Fruit fly (Drosophila melanogaster) whole organism, embryonic: Measurements from ENCODE around the gene CG42763.
A peak's percentile ranks its signal among the peaks of the same experiment; 100 is the strongest.

Source experiments
- Bteb2 ChIP-seq: fragments of 200-800 bp; sonication (Bioruptor generic); optimal IDR thresholded peaks from 2 replicates; lab custom pipeline; 2016; ENCODE audit warnings: missing biosample characterization, missing genetic modification characterization
- CG10462 ChIP-seq: fragments of 200-800 bp; sonication (Bioruptor generic); optimal IDR thresholded peaks from 2 replicates; lab custom pipeline; 2016; ENCODE audit warnings: missing biosample characterization, missing genetic modification characterization
- CG12104 ChIP-seq: fragments of 200-800 bp; sonication (Bioruptor generic); optimal IDR thresholded peaks from 3 replicates; lab custom pipeline; 2016; ENCODE audit warnings: missing biosample characterization, missing genetic modification characterization
- CG13424 ChIP-seq: fragments of 200-800 bp; sonication (Bioruptor generic); optimal IDR thresholded peaks from 2 replicates; lab custom pipeline; 2019; ENCODE audit warnings: missing biosample characterization, mild to moderate bottlenecking, missing genetic modification characterization, moderate library complexity
- CG13894 ChIP-seq: fragments of 200-800 bp; sonication (Bioruptor generic); optimal IDR thresholded peaks from 3 replicates; lab custom pipeline; 2018; ENCODE audit warnings: missing biosample characterization, mild to moderate bottlenecking, missing genetic modification characterization, moderate library complexity
- CG14667 ChIP-seq: fragments of 200-800 bp; sonication (Bioruptor generic); IDR thresholded peaks from 2 replicates; pipeline ENCODE4 v1.3.6; 2022; ENCODE audit warnings: missing biosample characterization, missing genetic modification characterization
- CG14860 ChIP-seq: fragments of 200-800 bp; sonication (Bioruptor generic); IDR thresholded peaks from 3 replicates; pipeline ENCODE4 v1.3.6; 2022; ENCODE audit warnings: missing biosample characterization, missing genetic modification characterization; ENCODE audit not compliant: partially characterized antibody
- CG17385 ChIP-seq: fragments of 200-800 bp; sonication (Bioruptor generic); optimal IDR thresholded peaks from 3 replicates; lab custom pipeline; 2018; ENCODE audit warnings: missing biosample characterization, mild to moderate bottlenecking, missing genetic modification characterization
- CG17568 ChIP-seq: fragments of 200-800 bp; sonication (Bioruptor generic); optimal IDR thresholded peaks from 2 replicates; lab custom pipeline; 2018; ENCODE audit warnings: missing biosample characterization, mild to moderate bottlenecking, missing genetic modification characterization, moderate library complexity
- CG18619 ChIP-seq: fragments of 200-800 bp; sonication (Bioruptor generic); optimal IDR thresholded peaks from 3 replicates; lab custom pipeline; 2017; ENCODE audit warnings: missing biosample characterization, mild to moderate bottlenecking, missing genetic modification characterization
- CG30431 ChIP-seq: fragments of 200-800 bp; sonication (Bioruptor generic); optimal IDR thresholded peaks from 2 replicates; lab custom pipeline; 2017; ENCODE audit warnings: missing biosample characterization, missing genetic modification characterization
- CG31388 ChIP-seq: fragments of 200-800 bp; sonication (Bioruptor generic); optimal IDR thresholded peaks from 2 replicates; lab custom pipeline; 2016; ENCODE audit warnings: missing biosample characterization, missing genetic modification characterization
- CG3163 ChIP-seq: fragments of 200-800 bp; sonication (Bioruptor generic); optimal IDR thresholded peaks from 3 replicates; lab custom pipeline; 2016; ENCODE audit warnings: missing biosample characterization, missing genetic modification characterization
- CG4707 ChIP-seq: fragments of 200-800 bp; sonication (Bioruptor generic); optimal IDR thresholded peaks from 2 replicates; lab custom pipeline; 2018; ENCODE audit warnings: missing biosample characterization, mild to moderate bottlenecking, missing genetic modification characterization, moderate library complexity
- CG6654 ChIP-seq: fragments of 200-800 bp; sonication (Bioruptor generic); optimal IDR thresholded peaks from 2 replicates; lab custom pipeline; 2017; ENCODE audit warnings: missing biosample characterization, mild to moderate bottlenecking, missing genetic modification characterization
- CG7786 ChIP-seq: fragments of 200-800 bp; sonication (Bioruptor generic); optimal IDR thresholded peaks from 2 replicates; lab custom pipeline; 2016; ENCODE audit warnings: missing biosample characterization, missing genetic modification characterization
- CG7963 ChIP-seq: fragments of 200-800 bp; sonication (Bioruptor generic); IDR thresholded peaks from 3 replicates; pipeline ENCODE4 v1.3.6; 2022; ENCODE audit warnings: missing biosample characterization, missing genetic modification characterization; ENCODE audit not compliant: partially characterized antibody
- CG9609 ChIP-seq: fragments of 200-800 bp; sonication (Bioruptor generic); optimal IDR thresholded peaks from 3 replicates; lab custom pipeline; 2016; ENCODE audit warnings: missing biosample characterization, missing genetic modification characterization
- Dref ChIP-seq: fragments of 200-800 bp; sonication (Bioruptor generic); IDR thresholded peaks from 2 replicates; pipeline ENCODE4 v1.3.6; 2022; ENCODE audit warnings: missing biosample characterization, missing genetic modification characterization
- HLH54F ChIP-seq: fragments of 200-800 bp; sonication (Bioruptor generic); optimal IDR thresholded peaks from 3 replicates; lab custom pipeline; 2016; ENCODE audit warnings: missing biosample characterization, missing genetic modification characterization
- Hsf ChIP-seq: fragments of 200-800 bp; sonication (Bioruptor generic); optimal IDR thresholded peaks from 3 replicates; lab custom pipeline; 2016; ENCODE audit warnings: missing biosample characterization, missing genetic modification characterization
- Jarid2 ChIP-seq: fragments of 200-800 bp; sonication (Bioruptor generic); optimal IDR thresholded peaks from 3 replicates; lab custom pipeline; 2017; ENCODE audit warnings: mild to moderate bottlenecking, missing biosample characterization, missing genetic modification reagents, missing genetic modification characterization
- MESR4 ChIP-seq: fragments of 200-800 bp; sonication (Bioruptor generic); optimal IDR thresholded peaks from 2 replicates; lab custom pipeline; 2018; ENCODE audit warnings: missing biosample characterization, mild to moderate bottlenecking, missing genetic modification characterization, moderate library complexity
- NC2α ChIP-seq: fragments of 200-800 bp; sonication (Bioruptor generic); optimal IDR thresholded peaks from 2 replicates; lab custom pipeline; 2016; ENCODE audit warnings: missing biosample characterization, missing genetic modification characterization
- NK7.1 ChIP-seq: fragments of 200-800 bp; sonication (Bioruptor generic); optimal IDR thresholded peaks from 3 replicates; lab custom pipeline; 2016; ENCODE audit warnings: missing biosample characterization, missing genetic modification characterization
- Nf-YC ChIP-seq: fragments of 200-800 bp; optimal IDR thresholded peaks from 3 replicates; lab custom pipeline; 2019; ENCODE audit warnings: missing biosample characterization, mild to moderate bottlenecking, missing genetic modification characterization, moderate library complexity
- Ravus ChIP-seq: fragments of 200-800 bp; sonication (Bioruptor generic); IDR thresholded peaks from 2 replicates; pipeline ENCODE4 v1.3.6; 2022; ENCODE audit warnings: missing biosample characterization, missing genetic modification characterization
- Rx ChIP-seq: fragments of 200-800 bp; sonication (Bioruptor generic); IDR thresholded peaks from 2 replicates; pipeline ENCODE4 v1.3.6; 2022; ENCODE audit warnings: missing biosample characterization, missing genetic modification characterization
- Side ChIP-seq: fragments of 200-800 bp; sonication (Bioruptor generic); optimal IDR thresholded peaks from 2 replicates; lab custom pipeline; 2016; ENCODE audit warnings: missing biosample characterization, missing genetic modification characterization
- Usf ChIP-seq: fragments of 200-800 bp; sonication (Bioruptor generic); optimal IDR thresholded peaks from 2 replicates; lab custom pipeline; 2017; ENCODE audit warnings: missing genotype, missing biosample characterization, missing genetic modification characterization
- ab ChIP-seq: fragments of 200-800 bp; sonication (Bioruptor generic); optimal IDR thresholded peaks from 2 replicates; lab custom pipeline; 2016; ENCODE audit warnings: missing biosample characterization, missing genetic modification characterization
- amos ChIP-seq: fragments of 200-800 bp; sonication (Bioruptor generic); IDR thresholded peaks from 2 replicates; pipeline ENCODE4 v1.3.6; 2022; ENCODE audit warnings: missing biosample characterization, missing genetic modification characterization; ENCODE audit not compliant: partially characterized antibody
- bbx ChIP-seq: fragments of 200-800 bp; sonication (Bioruptor generic); IDR thresholded peaks from 2 replicates; pipeline ENCODE4 v1.3.6; 2022; ENCODE audit warnings: missing biosample characterization, missing genetic modification characterization; ENCODE audit not compliant: partially characterized antibody
- cato ChIP-seq: fragments of 200-800 bp; sonication (Bioruptor generic); optimal IDR thresholded peaks from 2 replicates; lab custom pipeline; 2016; ENCODE audit warnings: missing biosample characterization, missing genetic modification characterization, borderline replicate concordance
- chn ChIP-seq: fragments of 200-800 bp; sonication (Bioruptor generic); optimal IDR thresholded peaks from 2 replicates; lab custom pipeline; 2016; ENCODE audit warnings: missing biosample characterization, missing genetic modification characterization
- dmrt11E ChIP-seq: fragments of 200-800 bp; sonication (Bioruptor generic); optimal IDR thresholded peaks from 3 replicates; lab custom pipeline; 2018; ENCODE audit warnings: missing biosample characterization, mild to moderate bottlenecking, missing genetic modification characterization, moderate library complexity
- fu2 ChIP-seq: fragments of 200-800 bp; sonication (Bioruptor generic); optimal IDR thresholded peaks from 2 replicates; lab custom pipeline; 2016; ENCODE audit warnings: missing biosample characterization, missing genetic modification characterization
- gcm ChIP-seq: fragments of 200-800 bp; sonication (Bioruptor generic); optimal IDR thresholded peaks from 2 replicates; lab custom pipeline; 2019; ENCODE audit warnings: missing biosample characterization, mild to moderate bottlenecking, missing genetic modification characterization, moderate library complexity
- grn ChIP-seq: fragments of 200-800 bp; sonication (Bioruptor generic); optimal IDR thresholded peaks from 3 replicates; lab custom pipeline; 2017; ENCODE audit warnings: missing biosample characterization, missing genetic modification characterization
- h ChIP-seq: fragments of >200 bp; optimal IDR thresholded peaks from 2 replicates; lab custom pipeline; 2017
- hth ChIP-seq: fragments of >200 bp; optimal IDR thresholded peaks from 2 replicates; lab custom pipeline; 2017; ENCODE audit warnings: inconsistent platforms
- ind ChIP-seq: fragments of 200-800 bp; sonication (Bioruptor generic); optimal IDR thresholded peaks from 3 replicates; lab custom pipeline; 2016; ENCODE audit warnings: missing biosample characterization, missing genetic modification characterization
- nmo ChIP-seq: fragments of 200-800 bp; sonication (Bioruptor generic); optimal IDR thresholded peaks from 2 replicates; lab custom pipeline; 2018; ENCODE audit warnings: missing biosample characterization, mild to moderate bottlenecking, missing genetic modification characterization, moderate library complexity
- pfk ChIP-seq: fragments of 200-800 bp; sonication (Bioruptor generic); optimal IDR thresholded peaks from 2 replicates; lab custom pipeline; 2018; ENCODE audit warnings: missing biosample characterization, mild to moderate bottlenecking, missing genetic modification characterization, moderate library complexity
- pum ChIP-seq: fragments of 200-800 bp; sonication (Bioruptor generic); optimal IDR thresholded peaks from 2 replicates; lab custom pipeline; 2016; ENCODE audit warnings: missing biosample characterization, missing genetic modification characterization
- sc ChIP-seq, 3 experiments: fragments of >200 bp in 2 of 3; fragments of 200-800 bp in 1 of 3; sonication (Bioruptor generic) in 1 of 3; optimal IDR thresholded peaks; 2 replicates in 2 of 3; 3 replicates in 1 of 3; lab custom pipeline; 2017; ENCODE audit warnings: mild to moderate bottlenecking in 1 of 3, missing biosample characterization in 1 of 3, missing genetic modification characterization in 1 of 3, missing genetic modification reagents in 1 of 3
- seq ChIP-seq: fragments of 200-800 bp; sonication (Bioruptor generic); IDR thresholded peaks from 2 replicates; pipeline ENCODE4 v1.3.6; 2022; ENCODE audit warnings: missing biosample characterization, missing genetic modification characterization
- trh ChIP-seq: fragments of 200-800 bp; sonication (Bioruptor generic); optimal IDR thresholded peaks from 2 replicates; lab custom pipeline; 2016; ENCODE audit warnings: missing biosample characterization, missing genetic modification characterization
- unpg ChIP-seq: fragments of 200-800 bp; sonication (Bioruptor generic); optimal IDR thresholded peaks from 3 replicates; lab custom pipeline; 2018; ENCODE audit warnings: missing biosample characterization, mild to moderate bottlenecking, missing genetic modification characterization, moderate library complexity
- wdn ChIP-seq: fragments of 200-800 bp; sonication (Bioruptor generic); IDR thresholded peaks from 2 replicates; pipeline ENCODE4 v1.3.6; 2022; ENCODE audit warnings: missing biosample characterization, missing genetic modification characterization
- wor ChIP-seq: fragments of 200-800 bp; sonication (Bioruptor generic); IDR thresholded peaks from 2 replicates; pipeline ENCODE4 v1.3.6; 2022; ENCODE audit warnings: missing biosample characterization, missing genetic modification characterization
- zen2 ChIP-seq: fragments of 200-800 bp; sonication (Bioruptor generic); IDR thresholded peaks from 3 replicates; pipeline ENCODE4 v1.3.6; 2022; ENCODE audit warnings: missing biosample characterization, missing genetic modification characterization; ENCODE audit not compliant: partially characterized antibody

CG42763 gene

dm6 chr2L:8097461-8097860 lies 47.4 kb downstream of the CG42763 start (continued):
- TF ChIP-seq ab (GFP tag; lab: Kevin White, UChicago) (no peak), Bteb2 (GFP tag; lab: Kevin White, UChicago) (no peak), wor (no peak), pfk (GFP tag; lab: Kevin White, UChicago) (peak; percentile 45), CG7786 (GFP tag; lab: Kevin White, UChicago) (no peak), Ravus (no peak), CG14860 (GFP tag; lab: Robert Waterston, UW) (no peak), h (lab: Kevin White, UChicago) (no peak), Jarid2 (GFP tag; lab: Kevin White, UChicago) (peak; percentile 39), ind (GFP tag; lab: Kevin White, UChicago) (no peak), CG30431 (GFP tag; lab: Kevin White, UChicago) (no peak), trh (GFP tag; lab: Kevin White, UChicago) (no peak), chn (GFP tag; lab: Kevin White, UChicago) (no peak), CG10462 (GFP tag; lab: Kevin White, UChicago) (no peak), nmo (GFP tag; lab: Kevin White, UChicago) (peak; percentile 10), dmrt11E (tag; lab: Kevin White, UChicago) (peak; percentile 18), CG9609 (GFP tag; lab: Kevin White, UChicago) (no peak), CG4707 (GFP tag; lab: Kevin White, UChicago) (peak; percentile 17), CG7963 (GFP tag; lab: Robert Waterston, UW) (no peak), CG13424 (peak; percentile 50), Hsf (no peak), gcm (peak; percentile 58), seq (peak; percentile 31), wdn (no peak), zen2 (GFP tag; lab: Robert Waterston, UW) (no peak), amos (GFP tag; lab: Robert Waterston, UW) (no peak), fu2 (no peak), cato (GFP tag; lab: Kevin White, UChicago) (no peak), NK7.1 (GFP tag; lab: Kevin White, UChicago) (no peak), CG14667 (GFP tag; lab: Robert Waterston, UW) (no peak), Nf-YC (tag; lab: Kevin White, UChicago) (peak; percentile 25), CG13894 (peak; percentile 46), pum (no peak), CG31388 (GFP tag; lab: Kevin White, UChicago) (no peak), NC2α (GFP tag; lab: Kevin White, UChicago) (no peak), hth (lab: Kevin White, UChicago) (no peak), CG18619 (GFP tag; lab: Kevin White, UChicago) (peak; percentile 49), HLH54F (GFP tag; lab: Kevin White, UChicago) (no peak), grn (GFP tag; lab: Kevin White, UChicago) (peak; percentile 64), CG3163 (no peak), Side (GFP tag; lab: Kevin White, UChicago) (peak; percentile 24), Usf (GFP tag; lab: Kevin White, UChicago) (no peak), Rx (no peak), sc (optimal IDR thresholded peaks at IDR 0.05; lab: Kevin White, UChicago) (no peak), sc (GFP tag; optimal IDR thresholded peaks at IDR 0.05; lab: Kevin White, UChicago) (no peak), bbx (GFP tag; lab: Robert Waterston, UW) (no peak), MESR4 (GFP tag; lab: Kevin White, UChicago) (no peak), CG6654 (GFP tag; lab: Kevin White, UChicago) (peak; percentile 17), Dref (no peak), CG17385 (GFP tag; lab: Kevin White, UChicago) (peak; percentile 13), unpg (peak; percentile 58), CG17568 (GFP tag; lab: Kevin White, UChicago) (peak; percentile 73), CG12104 (GFP tag; lab: Kevin White, UChicago) (peak; percentile 55)
